In genomic region chr3L:4375675-4376366, dm6 we compare ENCODE assay signal across 3 fruit fly cellular contexts.
TF ChIP-seq lines count a peak whose summit lies in the region.

No protein-coding gene starts in this region.

- TF ChIP-seq CTCF in whole organism, embryonic (GFP tag; optimal IDR thresholded peaks at IDR 0.05; lab: Kevin White, UChicago): no peak

TF ChIP-seq in whole organism, embryonic, 481 proteins besides CTCF, POLR2A, EP300 and RAD21 (continues in another document):
- TF ChIP-seq CG3838 (GFP tag; optimal IDR thresholded peaks at IDR 0.05; lab: Kevin White, UChicago): no peak
- no peak for TF ChIP-seq amos (GFP tag; IDR thresholded peaks at IDR 0.05; lab: Robert Waterston, UW; ENCODE audit: partially characterized antibody)
- no peak for TF ChIP-seq CG33213 (GFP tag; optimal IDR thresholded peaks at IDR 0.05; lab: Kevin White, UChicago)
- TF ChIP-seq CG34224 (GFP tag; IDR thresholded peaks at IDR 0.05; lab: Robert Waterston, UW; ENCODE audit: partially characterized antibody): no peak
- no peak for TF ChIP-seq CG15696 (tag; optimal IDR thresholded peaks at IDR 0.05; lab: Kevin White, UChicago)
- no peak for TF ChIP-seq CG12071 (GFP tag; optimal IDR thresholded peaks at IDR 0.05; lab: Kevin White, UChicago)
- TF ChIP-seq ttk (GFP tag; IDR thresholded peaks at IDR 0.05; lab: Robert Waterston, UW): peak; percentile 44
- no peak for TF ChIP-seq Pdp1 (GFP tag; optimal IDR thresholded peaks at IDR 0.05; lab: Kevin White, UChicago)
- TF ChIP-seq esg (GFP tag; conservative IDR thresholded peaks at IDR 0.05; lab: Robert Waterston, UW): peak; percentile 37; the same call in 1 of the 2 replicates
- no peak for TF ChIP-seq odd (GFP tag; optimal IDR thresholded peaks at IDR 0.05; lab: Kevin White, UChicago)
- no peak for TF ChIP-seq CG12769 (tag; optimal IDR thresholded peaks at IDR 0.05; lab: Kevin White, UChicago)
- no peak for TF ChIP-seq CG8359 (GFP tag; optimal IDR thresholded peaks at IDR 0.05; lab: Kevin White, UChicago; ENCODE audit: borderline replicate concordance)
- TF ChIP-seq CG14710 (tag; optimal IDR thresholded peaks at IDR 0.05; lab: Kevin White, UChicago): no peak
- TF ChIP-seq CG6683 (GFP tag; optimal IDR thresholded peaks at IDR 0.05; lab: Kevin White, UChicago): no peak
- TF ChIP-seq CG10543 (GFP tag; optimal IDR thresholded peaks at IDR 0.05; lab: Kevin White, UChicago): no peak
- TF ChIP-seq dysf (GFP tag; IDR thresholded peaks at IDR 0.05; lab: Robert Waterston, UW): 0 out of 3 replicates have a peak, but pooled peaks have one; percentile 38
- TF ChIP-seq grau (tag; optimal IDR thresholded peaks at IDR 0.05; lab: Kevin White, UChicago): peak; percentile 31
- no peak for TF ChIP-seq sima (GFP tag; optimal IDR thresholded peaks at IDR 0.05; lab: Kevin White, UChicago)
- TF ChIP-seq Scr (GFP tag; IDR thresholded peaks at IDR 0.05; lab: Robert Waterston, UW; ENCODE audit: partially characterized antibody): no peak
- TF ChIP-seq ro (GFP tag; IDR thresholded peaks at IDR 0.05; lab: Robert Waterston, UW): no peak
- no peak for TF ChIP-seq crp (GFP tag; optimal IDR thresholded peaks at IDR 0.05; lab: Kevin White, UChicago)
- TF ChIP-seq bowl (GFP tag; IDR thresholded peaks at IDR 0.05; lab: Robert Waterston, UW): no peak
- TF ChIP-seq kni (GFP tag; optimal IDR thresholded peaks at IDR 0.05; lab: Kevin White, UChicago): no peak
- no peak for TF ChIP-seq zf30C (GFP tag; optimal IDR thresholded peaks at IDR 0.05; lab: Kevin White, UChicago)
- no peak for TF ChIP-seq Hr78 (GFP tag; optimal IDR thresholded peaks at IDR 0.05; lab: Kevin White, UChicago)
- no peak for TF ChIP-seq Six4 (GFP tag; optimal IDR thresholded peaks at IDR 0.05; lab: Kevin White, UChicago)
- TF ChIP-seq knrl (GFP tag; IDR thresholded peaks at IDR 0.05; lab: Robert Waterston, UW; ENCODE audit: partially characterized antibody): no peak
- peak; percentile 9 for TF ChIP-seq CG3281 (GFP tag; optimal IDR thresholded peaks at IDR 0.05; lab: Kevin White, UChicago)
- TF ChIP-seq CG11696 (GFP tag; IDR thresholded peaks at IDR 0.05; lab: Robert Waterston, UW): no peak
- TF ChIP-seq C15 (GFP tag; IDR thresholded peaks at IDR 0.05; lab: Robert Waterston, UW): no peak

TF ChIP-seq in whole organism, prepupa, 60 proteins besides CTCF, POLR2A, EP300 and RAD21:
- TF ChIP-seq CG6163 (GFP tag; IDR thresholded peaks at IDR 0.05; lab: Robert Waterston, UW) (peak; percentile 16; the same call in 1 of the 3 replicates), Eip75B (GFP tag; optimal IDR thresholded peaks at IDR 0.05; lab: Kevin White, UChicago) (no peak), Hr4 (GFP tag; optimal IDR thresholded peaks at IDR 0.05; lab: Kevin White, UChicago) (peak; percentile 13), pdm3 (GFP tag; optimal IDR thresholded peaks at IDR 0.05; lab: Kevin White, UChicago) (no peak), Smox (GFP tag; optimal IDR thresholded peaks at IDR 0.05; lab: Kevin White, UChicago) (no peak), CG1621 (tag; optimal IDR thresholded peaks at IDR 0.05; lab: Kevin White, UChicago) (no peak), CG4318 (GFP tag; optimal IDR thresholded peaks at IDR 0.05; lab: Kevin White, UChicago) (no peak), CG6808 (GFP tag; optimal IDR thresholded peaks at IDR 0.05; lab: Kevin White, UChicago) (no peak), CG15336 (GFP tag; IDR thresholded peaks at IDR 0.05; lab: Robert Waterston, UW) (0 out of 2 replicates have a peak, but pooled peaks have one; percentile 14), CG6792 (GFP tag; optimal IDR thresholded peaks at IDR 0.05; lab: Kevin White, UChicago) (no peak), CG11294 (GFP tag; IDR thresholded peaks at IDR 0.05; lab: Robert Waterston, UW) (0 out of 2 replicates have a peak, but pooled peaks have one; percentile 7), CG9139 (GFP tag; optimal IDR thresholded peaks at IDR 0.05; lab: Kevin White, UChicago) (no peak), Eip78C (GFP tag; lab: Kevin White, UChicago) (peak; percentile 54), OdsH (GFP tag; optimal IDR thresholded peaks at IDR 0.05; lab: Kevin White, UChicago) (no peak)
TF ChIP-seq in whole organism, prepupa: peak in this region for 5.

TF ChIP-seq in whole organism, pupa, 21 proteins besides CTCF, POLR2A, EP300 and RAD21:
- TF ChIP-seq gl (tag; optimal IDR thresholded peaks at IDR 0.05; lab: Kevin White, UChicago): no peak
- peak; percentile 12 for TF ChIP-seq CG8159 (tag; optimal IDR thresholded peaks at IDR 0.05; lab: Kevin White, UChicago)
- no peak for TF ChIP-seq CG14655 (GFP tag; optimal IDR thresholded peaks at IDR 0.05; lab: Kevin White, UChicago)

Comparison
In these comparisons a context has a peak if more than half of its experiments do, and no peak if none do; other contexts are left out.
1. Of the 7 proteins assayed by ChIP-seq in both whole organism, embryonic and whole organism, prepupa: peak only in whole organism, embryonic: Blimp-1 and Sox102F; only in whole organism, prepupa: none; in both: none; in neither: 5.